Fruit fly (Drosophila melanogaster): ENCODE data around the gene C15.
A peak's percentile ranks its signal among the peaks of the same experiment; 100 is the strongest.

Gene C15

dm6 chr3R:21493580-21494257 is 6.1 kb upstream of the C15 start (continued):
- no peak for TF ChIP-seq pan (optimal IDR thresholded peaks at IDR 0.05)
- TF ChIP-seq pan (GFP tag; optimal IDR thresholded peaks at IDR 0.05 in 1 of 2, IDR thresholded peaks at IDR 0.05 in 1 of 2) = no peak
- no peak for TF ChIP-seq da (GFP tag; optimal IDR thresholded peaks at IDR 0.05)
- TF ChIP-seq CG16813 (GFP tag; IDR thresholded peaks at IDR 0.05; ENCODE audit: partially characterized antibody) = no peak
- 0 out of 3 replicates have a peak, but pooled peaks have one; percentile 19 for TF ChIP-seq CG14050 (GFP tag; IDR thresholded peaks at IDR 0.05)
- peak; percentile 14 for TF ChIP-seq CG8281 (tag; optimal IDR thresholded peaks at IDR 0.05)
- no peak for TF ChIP-seq Kr (GFP tag; optimal IDR thresholded peaks at IDR 0.05)
- TF ChIP-seq CG13424 (tag; optimal IDR thresholded peaks at IDR 0.05) = peak; percentile 57
- TF ChIP-seq CG4820 (GFP tag; optimal IDR thresholded peaks at IDR 0.05) = peak; percentile 47
- TF ChIP-seq unpg (GFP tag; optimal IDR thresholded peaks at IDR 0.05) = peak; percentile 43
- peak; percentile 6; the same call in 1 of the 2 replicates for TF ChIP-seq ara (GFP tag; IDR thresholded peaks at IDR 0.05)
- TF ChIP-seq CG30403 (GFP tag; optimal IDR thresholded peaks at IDR 0.05) = peak; percentile 60
- TF ChIP-seq nerfin-1 (tag; optimal IDR thresholded peaks at IDR 0.05) = peak; percentile 55
- TF ChIP-seq trem (tag; optimal IDR thresholded peaks at IDR 0.05) = peak; percentile 29
- TF ChIP-seq p53 (GFP tag; optimal IDR thresholded peaks at IDR 0.05) = no peak
- TF ChIP-seq E2f2 (GFP tag; IDR thresholded peaks at IDR 0.05) = no peak; the same call in 1 of the 2 replicates
- TF ChIP-seq kah (GFP tag; optimal IDR thresholded peaks at IDR 0.05) = peak; percentile 5
- peak; percentile 37 for TF ChIP-seq pnt (GFP tag; optimal IDR thresholded peaks at IDR 0.05)
- TF ChIP-seq CG31388 (GFP tag; optimal IDR thresholded peaks at IDR 0.05) = no peak
- TF ChIP-seq CG6654 (GFP tag; optimal IDR thresholded peaks at IDR 0.05) = peak; percentile 3
- TF ChIP-seq stwl (tag; optimal IDR thresholded peaks at IDR 0.05) = no peak
- peak; percentile 58 for TF ChIP-seq Ptx1 (GFP tag; IDR thresholded peaks at IDR 0.05)
- no peak for TF ChIP-seq bowl (GFP tag; IDR thresholded peaks at IDR 0.05)
- no peak for TF ChIP-seq slou (GFP tag; optimal IDR thresholded peaks at IDR 0.05)
- peak; percentile 32 for TF ChIP-seq pb (GFP tag; optimal IDR thresholded peaks at IDR 0.05)
- no peak for TF ChIP-seq CHES-1-like (GFP tag; optimal IDR thresholded peaks at IDR 0.05)
- no peak for TF ChIP-seq psq (GFP tag; optimal IDR thresholded peaks at IDR 0.05)
- no peak for TF ChIP-seq ftz-f1 (GFP tag; optimal IDR thresholded peaks at IDR 0.05)
- no peak for TF ChIP-seq pros (GFP tag; optimal IDR thresholded peaks at IDR 0.05)
- TF ChIP-seq CG11723 (GFP tag; optimal IDR thresholded peaks at IDR 0.05) = no peak
- TF ChIP-seq croc (GFP tag; conservative IDR thresholded peaks at IDR 0.05) = peak; percentile 61
- TF ChIP-seq CG10431 (GFP tag; optimal IDR thresholded peaks at IDR 0.05) = no peak
- no peak for TF ChIP-seq cwo (GFP tag; optimal IDR thresholded peaks at IDR 0.05)
- no peak for TF ChIP-seq wek (GFP tag; optimal IDR thresholded peaks at IDR 0.05)
- TF ChIP-seq ATbp (GFP tag; optimal IDR thresholded peaks at IDR 0.05) = peak; percentile 54
- TF ChIP-seq CG2875 (GFP tag; optimal IDR thresholded peaks at IDR 0.05) = peak; percentile 6
- peak; percentile 20 for TF ChIP-seq org-1 (GFP tag; optimal IDR thresholded peaks at IDR 0.05)
- TF ChIP-seq ERR (GFP tag; optimal IDR thresholded peaks at IDR 0.05) = no peak
- peak; percentile 31 for TF ChIP-seq az2 (GFP tag; optimal IDR thresholded peaks at IDR 0.05)
- TF ChIP-seq CG12744 (GFP tag; optimal IDR thresholded peaks at IDR 0.05) = no peak
- no peak for TF ChIP-seq CG9215 (GFP tag; IDR thresholded peaks at IDR 0.05)
- TF ChIP-seq CG1233 (GFP tag; optimal IDR thresholded peaks at IDR 0.05) = peak; percentile 42
- TF ChIP-seq CG5953 (GFP tag; IDR thresholded peaks at IDR 0.05) = no peak
- TF ChIP-seq HHEX (GFP tag; optimal IDR thresholded peaks at IDR 0.05) = peak; percentile 31
- TF ChIP-seq CG11696 (GFP tag; IDR thresholded peaks at IDR 0.05) = no peak
- TF ChIP-seq sug (tag; optimal IDR thresholded peaks at IDR 0.05) = no peak
- TF ChIP-seq CG7839 (tag; optimal IDR thresholded peaks at IDR 0.05) = peak; percentile 71
- TF ChIP-seq gro (GFP tag; optimal IDR thresholded peaks at IDR 0.05) = no peak
- peak; percentile 62; the same call in 1 of the 3 replicates for TF ChIP-seq CG11456 (GFP tag; IDR thresholded peaks at IDR 0.05)
- TF ChIP-seq CG5245 (GFP tag; optimal IDR thresholded peaks at IDR 0.05) = peak; percentile 20
